Fruit fly (Drosophila melanogaster): ENCODE measurements around the gene CG14106.

CG14106 gene

dm6 chr3L:13412200-13412885 lies 13.1 kb downstream of the CG14106 start, which contains the start of the genes CG10222 and flr (continued):
- TF ChIP-seq CG32532 (GFP tag; IDR thresholded peaks at IDR 0.05): no peak
- no peak for TF ChIP-seq crc (GFP tag; optimal IDR thresholded peaks at IDR 0.05)
- no peak for TF ChIP-seq NK7.1 (GFP tag; optimal IDR thresholded peaks at IDR 0.05)
- 0 out of 3 replicates have a peak, but pooled peaks have one; percentile 62 for TF ChIP-seq mld (GFP tag; IDR thresholded peaks at IDR 0.05; ENCODE audit: partially characterized antibody)
- TF ChIP-seq CG1233 (GFP tag; optimal IDR thresholded peaks at IDR 0.05): no peak
- no peak for TF ChIP-seq da (GFP tag; optimal IDR thresholded peaks at IDR 0.05)
- TF ChIP-seq Hr51 (GFP tag; optimal IDR thresholded peaks at IDR 0.05): no peak
- no peak for TF ChIP-seq Tbp (GFP tag; optimal IDR thresholded peaks at IDR 0.05)
- no peak for TF ChIP-seq Hsf (GFP tag; optimal IDR thresholded peaks at IDR 0.05)
- TF ChIP-seq Lpt (GFP tag; optimal IDR thresholded peaks at IDR 0.05): no peak
- TF ChIP-seq tx (GFP tag; optimal IDR thresholded peaks at IDR 0.05): no peak
- peak; percentile 17 for TF ChIP-seq CG3995 (GFP tag; optimal IDR thresholded peaks at IDR 0.05)
- peak; percentile 20 for TF ChIP-seq CG12104 (GFP tag; optimal IDR thresholded peaks at IDR 0.05)
- no peak for TF ChIP-seq CG5180 (GFP tag; optimal IDR thresholded peaks at IDR 0.05)
- TF ChIP-seq ATbp (GFP tag; optimal IDR thresholded peaks at IDR 0.05): no peak
- TF ChIP-seq CG3726 (GFP tag; IDR thresholded peaks at IDR 0.05): no peak
- no peak for TF ChIP-seq CG11398 (GFP tag; optimal IDR thresholded peaks at IDR 0.05)
- TF ChIP-seq sc (optimal IDR thresholded peaks at IDR 0.05): no peak
- TF ChIP-seq sc (GFP tag; optimal IDR thresholded peaks at IDR 0.05): no peak
- TF ChIP-seq CG14860 (GFP tag; IDR thresholded peaks at IDR 0.05; ENCODE audit: partially characterized antibody): peak; percentile 69
- no peak for TF ChIP-seq CG8089 (GFP tag; optimal IDR thresholded peaks at IDR 0.05)
- no peak for TF ChIP-seq gem (tag; optimal IDR thresholded peaks at IDR 0.05)
- TF ChIP-seq CG15269 (tag; optimal IDR thresholded peaks at IDR 0.05): peak; percentile 5
- TF ChIP-seq CG10274 (GFP tag; optimal IDR thresholded peaks at IDR 0.05): no peak
- no peak for TF ChIP-seq Side (GFP tag; optimal IDR thresholded peaks at IDR 0.05)
- TF ChIP-seq Taf1 (GFP tag; IDR thresholded peaks at IDR 0.05): no peak
- no peak for TF ChIP-seq sr (GFP tag; IDR thresholded peaks at IDR 0.05)
- TF ChIP-seq so (GFP tag; IDR thresholded peaks at IDR 0.05): no peak
- peak; percentile 58 for TF ChIP-seq CG14710 (tag; optimal IDR thresholded peaks at IDR 0.05)
- TF ChIP-seq kay (GFP tag; optimal IDR thresholded peaks at IDR 0.05): peak; percentile 24
- TF ChIP-seq CG17829 (tag; optimal IDR thresholded peaks at IDR 0.05): peak; percentile 40
- TF ChIP-seq Dp (GFP tag; optimal IDR thresholded peaks at IDR 0.05): peak; percentile 69
- TF ChIP-seq prd (optimal IDR thresholded peaks at IDR 0.05): no peak
- no peak; the same call in 2 of the 3 replicates for TF ChIP-seq prd (GFP tag; IDR thresholded peaks at IDR 0.05)
- TF ChIP-seq CG2120 (GFP tag; optimal IDR thresholded peaks at IDR 0.05): peak; percentile 6
- no peak for TF ChIP-seq tup (GFP tag; optimal IDR thresholded peaks at IDR 0.05)
- no peak for TF ChIP-seq az2 (GFP tag; optimal IDR thresholded peaks at IDR 0.05)
- TF ChIP-seq C15 (GFP tag; IDR thresholded peaks at IDR 0.05): no peak
- no peak for TF ChIP-seq CG10209 (GFP tag; optimal IDR thresholded peaks at IDR 0.05)
- TF ChIP-seq sim (GFP tag; IDR thresholded peaks at IDR 0.05): no peak
- TF ChIP-seq CG6175 (GFP tag; IDR thresholded peaks at IDR 0.05): no peak
- no peak for TF ChIP-seq zf30C (GFP tag; optimal IDR thresholded peaks at IDR 0.05)
- no peak for TF ChIP-seq Mrtf (GFP tag; IDR thresholded peaks at IDR 0.05)
- no peak for TF ChIP-seq CG10431 (GFP tag; optimal IDR thresholded peaks at IDR 0.05)
- no peak for TF ChIP-seq z (GFP tag; IDR thresholded peaks at IDR 0.05)
- no peak for TF ChIP-seq Oli (tag; optimal IDR thresholded peaks at IDR 0.05)
- TF ChIP-seq Rfx (GFP tag; IDR thresholded peaks at IDR 0.05): peak; percentile 43; the same call in 1 of the 2 replicates
- no peak for TF ChIP-seq ssp (GFP tag; IDR thresholded peaks at IDR 0.05)
- peak; percentile 40 for TF ChIP-seq CG15514 (GFP tag; optimal IDR thresholded peaks at IDR 0.05)
- no peak for TF ChIP-seq CG10959 (GFP tag; IDR thresholded peaks at IDR 0.05)
- peak; percentile 62 for TF ChIP-seq CG17186 (GFP tag; optimal IDR thresholded peaks at IDR 0.05)
